Worm (Caenorhabditis elegans): ENCODE measurements around the gene brp-1.

Gene brp-1

DNA sequence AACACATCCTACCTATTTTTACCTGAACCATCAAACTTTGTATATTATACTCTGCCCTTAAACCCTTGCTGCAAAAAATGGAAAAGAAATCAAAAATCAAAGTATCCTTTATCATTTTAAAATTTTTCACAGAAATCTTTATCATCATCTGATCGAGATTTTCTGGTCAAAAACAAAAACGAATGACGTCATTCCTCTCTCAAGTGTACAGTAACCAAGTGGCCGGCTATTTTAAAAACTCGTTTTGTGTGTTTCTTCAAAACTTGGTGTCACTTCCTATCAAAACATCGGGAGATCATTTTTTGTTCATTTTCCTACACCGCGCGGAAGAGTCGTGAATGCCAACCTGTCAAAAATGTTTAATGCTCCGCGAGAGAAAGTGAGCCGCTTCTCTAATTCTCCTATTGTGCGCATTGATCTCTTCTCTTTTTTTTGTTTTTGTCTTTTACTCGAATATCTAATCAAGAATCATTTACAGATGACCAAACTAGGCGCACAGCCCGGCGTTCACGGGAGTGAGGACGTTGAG is at the start of gene brp-1:
brp-1 (plus strand) TSS at position 479 of the 529 bp plus-strand sequence.
- TF ChIP-seq unc-62 (GFP tag; optimal IDR thresholded peaks at IDR 0.05): no peak

DNA sequence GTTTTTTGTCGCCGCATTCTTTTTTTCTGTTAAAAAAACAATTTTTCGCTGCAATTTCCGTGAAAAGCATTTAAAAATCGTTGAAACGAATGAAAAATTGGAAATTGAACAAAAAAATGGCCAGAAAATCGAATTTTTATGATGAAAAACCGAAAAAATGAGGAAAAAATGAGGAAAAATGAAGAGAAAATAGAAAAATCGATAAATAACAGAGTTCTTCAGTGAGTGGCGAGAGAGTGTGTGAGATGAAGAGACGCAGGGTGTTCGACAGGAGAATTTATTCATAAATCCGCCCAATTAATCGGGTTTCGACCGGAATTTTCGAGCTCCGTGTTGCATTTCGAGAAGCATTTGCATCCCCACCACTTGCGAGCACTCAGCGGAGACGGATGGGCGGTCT is 49.0 kb upstream of the brp-1 start, which contains the start of gene Y56A3A.28:
Y56A3A.28 (minus strand) TSS at position 33 of the 400 bp plus-strand sequence.
- TF ChIP-seq unc-62 (GFP tag; optimal IDR thresholded peaks at IDR 0.05): no peak

DNA sequence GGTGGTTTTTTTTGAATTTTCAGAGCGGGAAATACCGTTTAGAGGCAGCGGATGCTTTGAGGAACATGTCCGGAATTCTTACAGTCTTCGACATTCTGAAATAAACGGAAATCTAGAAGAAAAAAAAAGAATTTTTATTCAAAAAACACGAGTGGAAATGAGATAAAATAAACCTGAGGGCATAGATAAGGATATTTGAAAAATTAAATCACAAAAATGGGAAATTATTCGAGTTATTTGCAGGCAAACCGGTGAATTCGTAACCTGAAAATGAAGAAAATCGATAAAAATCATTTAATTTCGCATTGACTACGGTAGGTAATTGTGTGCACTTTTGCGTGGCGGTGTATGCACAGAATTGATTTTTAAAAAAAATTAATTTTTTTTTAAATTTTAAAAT is 46.4 kb upstream of the brp-1 start, which contains the start of gene ung-1:
ung-1 (minus strand) TSS at position 101 of the 400 bp plus-strand sequence.
- TF ChIP-seq unc-62 (GFP tag; optimal IDR thresholded peaks at IDR 0.05): no peak

DNA sequence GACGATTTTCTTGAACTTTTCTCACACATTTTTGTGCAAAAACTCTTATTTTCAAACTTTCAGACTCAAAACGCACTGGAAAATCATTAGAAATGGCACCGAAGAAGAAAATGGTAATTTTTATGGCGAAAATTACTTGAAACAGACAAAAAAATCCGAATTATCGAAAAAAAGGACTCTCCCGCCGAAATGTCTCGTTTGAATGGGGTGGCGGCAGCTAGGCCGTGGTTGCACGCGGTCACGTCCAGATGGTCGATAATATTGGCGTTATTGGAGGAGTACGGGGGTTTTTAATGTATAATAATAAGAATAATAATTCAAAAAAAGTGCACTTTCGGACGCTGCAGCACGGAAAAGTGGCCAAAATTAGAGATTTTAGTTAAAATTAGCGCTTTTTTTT is 45.9 kb upstream of the brp-1 start, which contains the start of gene Y56A3A.31:
Y56A3A.31 (plus strand) TSS at position 64 of the 400 bp plus-strand sequence.
- TF ChIP-seq unc-62 (GFP tag; optimal IDR thresholded peaks at IDR 0.05): no peak

- no peak for TF ChIP-seq unc-62 (GFP tag; optimal IDR thresholded peaks at IDR 0.05)
These were observed 41.6 kb upstream of the brp-1 start, which contains the start of gene Y56A3A.30 for ce11 chrIII:11978742-11979141. Gene Y56A3A.30 (minus strand): TSS chrIII:11979065.

DNA sequence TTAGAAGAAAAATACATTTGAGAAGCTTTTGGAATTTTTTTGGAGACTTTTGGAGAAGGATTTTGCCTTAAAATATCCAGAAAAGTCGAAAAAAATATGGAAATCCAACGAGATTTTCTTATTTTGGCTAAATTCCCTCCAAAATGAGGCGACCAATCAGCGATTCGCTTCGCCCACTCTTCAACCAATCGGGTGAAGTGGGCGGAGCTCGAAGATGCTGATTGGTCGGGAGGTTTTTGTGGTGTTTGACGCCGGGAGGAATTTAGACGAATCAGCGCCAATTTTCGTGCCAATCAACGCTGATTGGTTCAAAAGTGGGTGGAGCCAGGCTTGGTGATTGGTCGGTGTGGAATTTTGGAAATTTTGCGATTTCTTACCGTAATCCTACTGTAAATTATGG is 39.6 kb upstream of the brp-1 start:
- no peak for TF ChIP-seq unc-62 (GFP tag; optimal IDR thresholded peaks at IDR 0.05)

- TF ChIP-seq unc-62 (GFP tag; optimal IDR thresholded peaks at IDR 0.05): no peak
These were observed 38.8 kb upstream of the brp-1 start for ce11 chrIII:11981539-11981938.

ce11 chrIII:11982474-11982873 is 37.9 kb upstream of the brp-1 start:
- no peak for TF ChIP-seq unc-62 (GFP tag; optimal IDR thresholded peaks at IDR 0.05)

DNA sequence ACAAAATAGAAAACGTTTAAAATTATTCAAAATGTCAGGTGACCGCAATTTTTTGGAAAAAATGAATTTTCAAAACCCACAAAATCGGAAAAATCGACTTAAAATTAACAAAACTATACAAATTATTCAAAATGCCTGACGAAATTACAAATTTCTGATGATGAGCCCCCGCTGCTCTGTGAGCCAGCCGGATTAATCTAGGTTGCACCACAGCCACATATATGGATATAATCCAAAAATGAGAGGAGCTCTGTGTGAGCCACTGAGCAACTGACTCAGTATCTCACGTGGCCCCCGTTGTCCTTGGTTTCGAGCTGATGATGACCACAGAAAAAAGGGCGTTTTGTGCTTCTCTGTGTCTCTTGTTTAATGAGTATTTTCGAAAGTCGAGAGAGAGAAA is 35.3 kb upstream of the brp-1 start:
- TF ChIP-seq unc-62 (GFP tag; optimal IDR thresholded peaks at IDR 0.05): no peak

DNA sequence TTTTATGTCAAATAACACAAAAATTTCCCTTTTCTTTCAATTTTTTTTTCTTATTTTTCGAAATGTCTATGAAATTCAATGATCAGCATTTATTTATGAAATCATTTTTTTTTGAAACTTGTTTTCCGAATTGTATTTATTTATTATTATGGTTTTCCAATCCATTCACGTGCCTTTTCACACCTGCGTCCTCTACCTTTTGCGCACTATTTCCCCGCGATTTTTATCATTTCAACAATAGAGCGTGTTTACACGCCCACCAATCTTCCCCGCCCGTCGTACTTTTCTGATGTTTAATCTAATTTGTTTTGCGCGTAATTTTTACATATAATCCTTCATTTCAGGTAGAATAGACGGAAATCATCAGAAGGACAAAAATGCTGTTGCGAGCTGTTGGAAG is 30.5 kb upstream of the brp-1 start, which contains the start of gene wah-1:
wah-1 (plus strand) TSS at position 345 of the 400 bp plus-strand sequence.
- TF ChIP-seq unc-62 (GFP tag; optimal IDR thresholded peaks at IDR 0.05): no peak

DNA sequence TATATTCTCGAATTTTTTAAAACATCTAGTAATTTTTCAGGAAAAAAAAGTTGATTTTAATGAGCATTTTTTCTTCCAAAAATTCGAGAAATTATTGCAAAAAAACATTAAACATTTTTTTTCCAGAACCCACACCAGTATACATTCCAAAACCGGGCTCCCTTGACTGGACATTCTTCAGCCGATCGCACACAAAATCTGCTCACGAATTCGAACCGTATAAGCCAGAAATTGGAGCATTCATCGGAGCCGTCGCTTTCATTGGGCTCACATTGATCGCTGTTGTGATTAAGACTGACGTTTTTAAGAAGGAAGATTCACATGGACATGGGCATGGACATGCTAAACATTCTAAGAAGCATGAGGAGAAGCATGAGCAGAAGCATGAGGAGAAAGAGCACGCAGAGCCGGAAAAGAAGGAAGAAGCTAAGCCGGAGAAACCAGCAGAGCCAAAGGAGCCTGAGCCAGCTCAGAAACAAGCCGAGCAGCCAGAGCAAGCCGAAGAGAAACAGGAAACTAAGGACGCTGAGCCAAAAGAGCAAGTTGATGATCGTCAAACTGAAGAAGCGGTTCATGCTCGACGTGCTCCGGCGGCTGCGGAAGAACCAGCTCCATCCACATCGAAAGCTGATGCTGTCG is 28.6 kb upstream of the brp-1 start:
- TF ChIP-seq unc-62 (GFP tag; optimal IDR thresholded peaks at IDR 0.05): no peak

DNA sequence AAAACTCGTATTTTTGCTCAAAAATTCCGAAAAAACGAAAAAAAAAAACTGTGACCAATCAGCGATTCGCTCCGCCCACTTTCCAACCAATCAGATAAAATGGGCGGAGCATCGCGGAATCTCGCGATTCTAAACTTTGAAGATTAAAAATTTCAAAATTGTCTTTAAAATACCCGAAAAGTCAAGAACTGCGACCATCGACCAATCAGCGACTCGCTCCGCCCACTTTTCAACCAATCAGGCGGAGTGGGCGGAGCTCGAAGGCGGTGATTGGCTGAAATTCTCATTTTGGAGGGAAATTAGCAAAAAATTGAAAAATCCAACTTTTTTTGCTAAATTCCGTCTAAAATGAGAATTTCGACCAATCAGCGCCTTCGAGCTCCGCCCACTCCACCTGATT is 24.6 kb upstream of the brp-1 start:
- no peak for TF ChIP-seq unc-62 (GFP tag; optimal IDR thresholded peaks at IDR 0.05)

- no peak for TF ChIP-seq unc-62 (GFP tag; optimal IDR thresholded peaks at IDR 0.05)
These were observed 20.8 kb upstream of the brp-1 start for ce11 chrIII:11999543-11999942.

ce11 chrIII:12002850-12003249 is 17.5 kb upstream of the brp-1 start, which contains the start of gene Y56A3A.33:
Gene Y56A3A.33 (minus strand): TSS chrIII:12002950.
- no peak for TF ChIP-seq unc-62 (GFP tag; optimal IDR thresholded peaks at IDR 0.05)

DNA sequence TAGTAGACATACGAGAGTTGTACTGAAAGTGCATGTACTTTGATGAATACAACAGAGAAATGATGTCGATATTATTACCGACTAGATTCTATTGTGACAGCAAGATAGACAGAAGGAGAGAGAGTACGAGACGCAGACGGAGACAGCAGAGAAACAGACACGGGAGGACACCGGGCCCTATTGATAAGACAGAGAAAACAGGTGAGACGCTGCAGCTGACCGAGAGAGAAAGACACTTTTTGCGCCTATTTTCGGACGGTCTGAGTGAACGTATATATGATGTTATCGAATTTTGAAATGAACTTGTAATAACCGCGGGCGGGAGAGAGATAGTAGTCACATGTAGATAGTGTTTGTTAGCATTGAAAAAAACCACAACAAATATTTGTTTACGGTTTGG is 17.1 kb upstream of the brp-1 start:
- TF ChIP-seq unc-62 (GFP tag; optimal IDR thresholded peaks at IDR 0.05): no peak

DNA sequence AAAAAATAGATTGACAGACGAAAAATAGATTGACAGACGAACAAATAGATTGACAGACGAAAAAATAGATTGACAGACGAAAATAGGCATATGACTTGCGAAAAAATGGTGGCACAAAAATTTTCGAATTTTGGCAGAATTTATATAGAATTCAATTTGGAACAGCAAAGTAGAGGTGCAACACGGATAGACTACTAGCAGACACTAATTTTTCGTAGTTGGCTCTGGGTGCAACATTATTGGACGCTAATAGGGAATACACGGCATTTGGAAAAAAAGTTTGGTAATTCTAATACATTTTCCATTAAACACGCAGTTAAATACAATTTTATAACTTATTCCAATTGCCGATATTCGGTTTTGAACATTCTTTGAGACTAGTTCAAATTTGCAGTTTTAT is 11.0 kb upstream of the brp-1 start:
- no peak for TF ChIP-seq unc-62 (GFP tag; optimal IDR thresholded peaks at IDR 0.05)

- no peak for TF ChIP-seq unc-62 (GFP tag; optimal IDR thresholded peaks at IDR 0.05)
These were observed 10.6 kb upstream of the brp-1 start for ce11 chrIII:12009764-12010163.
